Worm (Caenorhabditis elegans) whole organism, L4 larva: ENCODE data around the gene srj-7.

ENCODE experiments used
- Y5F2A.4 ChIP-seq: fragments of 200-800 bp; sonication (Bioruptor generic); optimal IDR thresholded peaks from 2 replicates; lab custom pipeline; 2018; ENCODE audit warnings: mild to moderate bottlenecking, missing genetic modification characterization, missing compliant biosample characterization
- dmd-6 ChIP-seq: fragments of 200-800 bp; sonication (Bioruptor generic); IDR thresholded peaks from 2 replicates; pipeline ENCODE4 v1.3.6; 2022; ENCODE audit warnings: missing genetic modification reagents, missing genetic modification characterization, missing compliant biosample characterization
- hlh-11 ChIP-seq: fragments of 200-800 bp; sonication (Bioruptor generic); optimal IDR thresholded peaks from 2 replicates; lab custom pipeline; 2018; ENCODE audit warnings: mild to moderate bottlenecking, missing genetic modification characterization, missing compliant biosample characterization
- nhr-11 ChIP-seq: fragments of 150-350 bp; optimal IDR thresholded peaks from 2 replicates; lab custom pipeline; 2014; ENCODE audit warnings: missing biosample characterization, missing genetic modification characterization
- nhr-25 ChIP-seq: sonication (generic microtip); optimal IDR thresholded peaks from 2 replicates; lab custom pipeline; 2017; ENCODE audit warnings: missing genetic modification characterization, mild to moderate bottlenecking, missing compliant biosample characterization, antibody characterized with exemption, moderate library complexity, borderline replicate concordance; ENCODE audit not compliant: insufficient read depth
- rbr-2 ChIP-seq: sonication (generic microtip); optimal IDR thresholded peaks from 2 replicates; lab custom pipeline; 2016; ENCODE audit warnings: missing genotype, missing genetic modification characterization, missing compliant biosample characterization
- skn-1 ChIP-seq: fragments of 150-350 bp; optimal IDR thresholded peaks from 2 replicates; lab custom pipeline; 2014; ENCODE audit warnings: missing biosample characterization, missing genetic modification characterization
- unc-39 ChIP-seq: sonication (generic microtip); optimal IDR thresholded peaks from 2 replicates; lab custom pipeline; 2017; ENCODE audit warnings: missing biosample characterization, missing genetic modification characterization

DNA sequence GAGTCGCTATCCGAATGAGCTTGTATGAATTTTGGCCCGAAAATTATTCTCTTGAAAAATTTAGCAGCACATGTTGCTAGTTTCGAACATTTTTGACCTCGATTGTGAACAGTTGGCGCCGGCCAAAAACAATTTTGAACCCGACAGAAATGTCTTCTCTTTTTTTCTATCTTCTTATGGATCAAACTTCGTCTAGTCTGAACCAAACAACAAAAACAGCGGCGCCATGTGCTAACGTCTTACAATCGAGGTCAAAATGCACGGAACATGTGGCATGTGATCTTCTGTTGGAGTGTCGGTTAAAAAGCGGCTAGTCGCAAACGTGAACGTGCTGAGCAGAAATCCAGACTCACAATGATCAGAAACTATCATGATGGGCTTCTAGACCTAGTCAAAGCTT, 31.4 kb downstream of the srj-7 start:
- TF ChIP-seq nhr-25 (tag; lab: Kevin White, UChicago) (no peak), nhr-11 (peak; percentile 15), hlh-11 (tag; lab: Kevin White, UChicago) (peak; percentile 70), rbr-2 (tag; lab: Kevin White, UChicago) (no peak), skn-1 (no peak), unc-39 (no peak), Y5F2A.4 (no peak), dmd-6 (GFP tag; lab: Robert Waterston, UW) (peak; percentile 56)
